Worm (Caenorhabditis elegans) whole organism, late embryonic: ENCODE data around the gene semi-1.

ENCODE experiments used
- C08G9.2 ChIP-seq: sonication (generic microtip); optimal IDR thresholded peaks from 2 replicates; lab custom pipeline; 2016; ENCODE audit warnings: mild to moderate bottlenecking, missing genetic modification characterization, moderate library complexity, missing compliant biosample characterization
- F13H6.1 ChIP-seq: sonication (generic microtip); optimal IDR thresholded peaks from 2 replicates; lab custom pipeline; 2016; ENCODE audit warnings: missing genetic modification characterization, missing compliant biosample characterization
- K09A11.1 ChIP-seq: sonication (generic microtip); optimal IDR thresholded peaks from 2 replicates; lab custom pipeline; 2017; ENCODE audit warnings: antibody characterized with exemption, mild to moderate bottlenecking, missing genetic modification characterization, missing compliant biosample characterization; ENCODE audit not compliant: insufficient read depth
- T23F11.4 ChIP-seq: fragments of 200-800 bp; sonication (Bioruptor generic); optimal IDR thresholded peaks from 2 replicates; lab custom pipeline; 2018; ENCODE audit warnings: mild to moderate bottlenecking, missing genetic modification characterization, missing compliant biosample characterization
- ahr-1 ChIP-seq: sonication (generic microtip); optimal IDR thresholded peaks from 2 replicates; lab custom pipeline; 2016; ENCODE audit warnings: missing genetic modification characterization, missing compliant biosample characterization
- ama-1 ChIP-seq: fragments of 150-350 bp; optimal IDR thresholded peaks from 2 replicates; lab custom pipeline; 2014
- ceh-14 ChIP-seq: sonication (generic microtip); optimal IDR thresholded peaks from 2 replicates; lab custom pipeline; 2016; ENCODE audit warnings: missing genotype, missing genetic modification characterization, missing compliant biosample characterization
- ceh-2 ChIP-seq: sonication (generic microtip); optimal IDR thresholded peaks from 2 replicates; lab custom pipeline; 2016; ENCODE audit warnings: missing genotype, missing genetic modification characterization, missing compliant biosample characterization
- ceh-30 ChIP-seq: fragments of 150-350 bp; optimal IDR thresholded peaks from 2 replicates; lab custom pipeline; 2014; ENCODE audit warnings: missing biosample characterization, missing genetic modification characterization
- ceh-31 ChIP-seq: sonication (generic microtip); optimal IDR thresholded peaks from 2 replicates; lab custom pipeline; 2016; ENCODE audit warnings: missing genetic modification characterization, missing compliant biosample characterization
- ceh-45 ChIP-seq: fragments of 200-800 bp; sonication (Bioruptor generic); IDR thresholded peaks from 2 replicates; pipeline ENCODE4 v1.3.6; 2022; ENCODE audit warnings: missing genetic modification reagents, missing genetic modification characterization, missing compliant biosample characterization
- ceh-9 ChIP-seq: sonication (generic microtip); optimal IDR thresholded peaks from 2 replicates; lab custom pipeline; 2016; ENCODE audit warnings: mild to moderate bottlenecking, missing genetic modification characterization, inconsistent platforms, missing compliant biosample characterization
- che-1 ChIP-seq: sonication (generic microtip); optimal IDR thresholded peaks from 2 replicates; lab custom pipeline; 2016; ENCODE audit warnings: mild to moderate bottlenecking, missing genetic modification characterization, missing compliant biosample characterization
- dmd-4 ChIP-seq: sonication (generic microtip); optimal IDR thresholded peaks from 2 replicates; lab custom pipeline; 2016; ENCODE audit warnings: borderline replicate concordance, missing genetic modification characterization, missing compliant biosample characterization
- dve-1 ChIP-seq: sonication (generic microtip); optimal IDR thresholded peaks from 2 replicates; lab custom pipeline; 2017; ENCODE audit warnings: antibody characterized with exemption, mild to moderate bottlenecking, missing genetic modification characterization, missing compliant biosample characterization
- elt-2 ChIP-seq: sonication (generic microtip); optimal IDR thresholded peaks from 2 replicates; lab custom pipeline; 2016; ENCODE audit warnings: missing genetic modification reagents, missing genetic modification characterization, missing compliant biosample characterization
- ets-4 ChIP-seq: sonication (generic microtip); optimal IDR thresholded peaks from 2 replicates; lab custom pipeline; 2016; ENCODE audit warnings: missing genetic modification characterization, missing compliant biosample characterization
- eyg-1 ChIP-seq: sonication (generic microtip); optimal IDR thresholded peaks from 2 replicates; lab custom pipeline; 2016; ENCODE audit warnings: missing genotype, missing genetic modification characterization, missing compliant biosample characterization
- fkh-6 ChIP-seq: sonication (generic microtip); optimal IDR thresholded peaks from 2 replicates; lab custom pipeline; 2016; ENCODE audit warnings: missing genetic modification characterization, missing compliant biosample characterization
- gmeb-2 ChIP-seq: sonication (generic microtip); optimal IDR thresholded peaks from 2 replicates; lab custom pipeline; 2016; ENCODE audit warnings: missing genetic modification characterization, inconsistent platforms, missing compliant biosample characterization
- hlh-15 ChIP-seq: sonication (generic microtip); optimal IDR thresholded peaks from 2 replicates; lab custom pipeline; 2016; ENCODE audit warnings: missing genetic modification characterization, missing compliant biosample characterization
- hlh-30 ChIP-seq: sonication (generic microtip); optimal IDR thresholded peaks from 2 replicates; lab custom pipeline; 2017; ENCODE audit warnings: antibody characterized with exemption, missing genetic modification characterization, missing compliant biosample characterization; ENCODE audit not compliant: insufficient read depth
- hlh-6 ChIP-seq: sonication (generic microtip); optimal IDR thresholded peaks from 2 replicates; lab custom pipeline; 2016; ENCODE audit warnings: missing genotype, missing genetic modification characterization, missing compliant biosample characterization
- lin-11 ChIP-seq: fragments of 200-800 bp; sonication (Bioruptor generic); optimal IDR thresholded peaks from 2 replicates; lab custom pipeline; 2018; ENCODE audit warnings: mild to moderate bottlenecking, missing genetic modification characterization, missing compliant biosample characterization
- mec-3 ChIP-seq: sonication (generic microtip); optimal IDR thresholded peaks from 2 replicates; lab custom pipeline; 2016; ENCODE audit warnings: borderline replicate concordance, missing genetic modification characterization, missing compliant biosample characterization
- nfya-1 ChIP-seq: sonication (generic microtip); optimal IDR thresholded peaks from 2 replicates; lab custom pipeline; 2017; ENCODE audit warnings: missing genetic modification characterization, mild to moderate bottlenecking, missing compliant biosample characterization, antibody characterized with exemption, moderate library complexity
- nhr-11 ChIP-seq: fragments of 150-350 bp; optimal IDR thresholded peaks from 2 replicates; lab custom pipeline; 2014; ENCODE audit warnings: missing biosample characterization, missing genetic modification characterization
- nhr-232 ChIP-seq: sonication (generic microtip); optimal IDR thresholded peaks from 2 replicates; lab custom pipeline; 2016; ENCODE audit warnings: missing genetic modification characterization, missing compliant biosample characterization
- pat-9 ChIP-seq: fragments of 200-800 bp; sonication (Bioruptor generic); optimal IDR thresholded peaks from 2 replicates; lab custom pipeline; 2018; ENCODE audit warnings: mild to moderate bottlenecking, missing genetic modification characterization, moderate library complexity, missing compliant biosample characterization
- pax-1 ChIP-seq: fragments of 150-350 bp; optimal IDR thresholded peaks from 2 replicates; lab custom pipeline; 2014; ENCODE audit warnings: missing biosample characterization, missing genetic modification characterization
- pha-4 ChIP-seq: fragments of 150-350 bp; optimal IDR thresholded peaks from 2 replicates; lab custom pipeline; 2018; ENCODE audit warnings: missing biosample characterization, missing genetic modification reagents, missing genetic modification characterization
- pqm-1 ChIP-seq: sonication (generic microtip); optimal IDR thresholded peaks from 2 replicates; lab custom pipeline; 2016; ENCODE audit warnings: missing genetic modification characterization, missing compliant biosample characterization
- ref-2 ChIP-seq: sonication (generic microtip); optimal IDR thresholded peaks from 2 replicates; lab custom pipeline; 2016; ENCODE audit warnings: missing genetic modification characterization, missing compliant biosample characterization
- sox-2 ChIP-seq: fragments of 200-800 bp; sonication (Bioruptor generic); IDR thresholded peaks from 2 replicates; pipeline ENCODE4 v1.3.6; 2022; ENCODE audit warnings: missing genetic modification reagents, missing genetic modification characterization, missing compliant biosample characterization
- sox-4 ChIP-seq: sonication (generic microtip); optimal IDR thresholded peaks from 2 replicates; lab custom pipeline; 2017; ENCODE audit warnings: mild to moderate bottlenecking, missing genetic modification characterization, inconsistent platforms, missing compliant biosample characterization
- syd-9 ChIP-seq: sonication (generic microtip); optimal IDR thresholded peaks from 2 replicates; lab custom pipeline; 2016; ENCODE audit warnings: mild to moderate bottlenecking, missing genetic modification characterization, moderate library complexity, missing compliant biosample characterization
- tbx-2 ChIP-seq: sonication (generic microtip); optimal IDR thresholded peaks from 2 replicates; lab custom pipeline; 2016; ENCODE audit warnings: missing genetic modification characterization, missing compliant biosample characterization
- ttx-3 ChIP-seq: sonication (generic microtip); optimal IDR thresholded peaks from 2 replicates; lab custom pipeline; 2016; ENCODE audit warnings: missing genetic modification reagents, missing genetic modification characterization, missing compliant biosample characterization
- unc-42 ChIP-seq: sonication (generic microtip); optimal IDR thresholded peaks from 2 replicates; lab custom pipeline; 2016; ENCODE audit warnings: missing genotype, missing genetic modification characterization, missing compliant biosample characterization
- unc-55 ChIP-seq: sonication (generic microtip); optimal IDR thresholded peaks from 2 replicates; lab custom pipeline; 2017; ENCODE audit warnings: missing biosample characterization, missing genetic modification reagents, missing genetic modification characterization

Gene semi-1

DNA sequence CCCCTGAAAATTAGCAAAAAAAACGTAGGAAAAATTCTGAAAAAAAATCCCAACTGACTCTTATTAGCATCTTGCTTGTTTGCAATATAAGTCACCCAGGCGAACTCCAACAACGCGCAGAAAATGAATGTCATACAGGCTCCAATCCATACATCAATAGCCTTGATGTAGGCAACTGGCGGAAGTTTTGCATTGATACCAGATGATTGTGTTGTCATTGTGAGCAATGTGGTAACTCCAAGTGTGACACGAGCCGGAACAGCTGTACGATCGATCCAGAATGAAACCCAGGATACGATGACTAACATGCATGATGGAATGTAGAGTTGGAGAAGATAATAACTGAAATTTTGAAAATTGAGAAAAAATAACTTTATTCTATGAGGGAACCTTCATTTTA, 15.8 kb downstream of the semi-1 start:
- TF ChIP-seq nfya-1 (tag; lab: Kevin White, UChicago) (no peak), K09A11.1 (no peak), elt-2 (tag; lab: Kevin White, UChicago) (no peak), fkh-6 (no peak), ama-1 (lab: Kevin White, UChicago) (no peak), che-1 (tag; lab: Kevin White, UChicago) (no peak), unc-42 (tag; lab: Kevin White, UChicago) (no peak), ttx-3 (tag; lab: Kevin White, UChicago) (no peak), sox-2 (no peak), unc-55 (GFP tag; lab: Kevin White, UChicago) (no peak), eyg-1 (tag; lab: Kevin White, UChicago) (no peak), hlh-30 (tag; lab: Kevin White, UChicago) (no peak), F13H6.1 (tag; lab: Kevin White, UChicago) (no peak), syd-9 (no peak), C08G9.2 (tag; lab: Kevin White, UChicago) (no peak)
- TF ChIP-seq, all 69 proteins: peak for 0

ce11 chrV:13497322-13497847, 17.6 kb downstream of the semi-1 start, which contains the start of the genes eea-1 and gut-2:
Gene eea-1, minus strand, starts transcription at chrV:13497372.
Gene gut-2, plus strand, starts transcription at chrV:13497690.
- TF ChIP-seq ceh-31 (peak; percentile 17), unc-55 (GFP tag; lab: Kevin White, UChicago) (peak; percentile 25), dmd-4 (tag; lab: Kevin White, UChicago) (no peak), ceh-14 (tag; lab: Kevin White, UChicago) (peak; percentile 15), pax-1 (tag; lab: Kevin White, UChicago) (no peak), tbx-2 (tag; lab: Kevin White, UChicago) (no peak), mec-3 (tag; lab: Kevin White, UChicago) (no peak), ahr-1 (no peak), ets-4 (tag; lab: Kevin White, UChicago) (no peak), pqm-1 (tag; lab: Kevin White, UChicago) (no peak), lin-11 (no peak), nfya-1 (tag; lab: Kevin White, UChicago) (peak; percentile 49)

ce11 chrV:13489830-13490229, 25.2 kb downstream of the semi-1 start, which contains the start of gene T10G3.3:
Gene T10G3.3, minus strand, starts transcription at chrV:13490199.
- TF ChIP-seq sox-2, result no peak
- TF ChIP-seq gmeb-2 (tag; lab: Kevin White, UChicago), result no peak
- no peak for TF ChIP-seq hlh-30 (tag; lab: Kevin White, UChicago)
- no peak for TF ChIP-seq sox-4 (tag; lab: Kevin White, UChicago)
- TF ChIP-seq pat-9 (tag; lab: Kevin White, UChicago), result no peak
- no peak for TF ChIP-seq ceh-30
- TF ChIP-seq, all 69 proteins: peak for 0

- TF ChIP-seq ceh-2 (no peak), nhr-232 (no peak), dmd-4 (tag; lab: Kevin White, UChicago) (no peak), ceh-31 (no peak), dve-1 (no peak), ref-2 (no peak), hlh-6 (tag; lab: Kevin White, UChicago) (no peak), T23F11.4 (no peak), sox-4 (tag; lab: Kevin White, UChicago) (no peak), nfya-1 (tag; lab: Kevin White, UChicago) (no peak), hlh-15 (tag; lab: Kevin White, UChicago) (no peak), ceh-9 (no peak), mec-3 (tag; lab: Kevin White, UChicago) (no peak), nhr-11 (tag; lab: Kevin White, UChicago) (no peak), ceh-45 (GFP tag; lab: Robert Waterston, UW) (no peak), pha-4 (tag; lab: Kevin White, UChicago) (no peak)
These were observed 26.7 kb downstream of the semi-1 start for ce11 chrV:13488297-13488803.
